Worm (Caenorhabditis elegans) whole organism, young adult: ENCODE results near the gene epn-1.

Experiments used
- B0336.3 ChIP-seq: fragments of 200-800 bp; sonication (Bioruptor generic); IDR thresholded peaks from 2 replicates; pipeline ENCODE4 v1.3.6; 2022; ENCODE audit warnings: missing genetic modification characterization, missing compliant biosample characterization
- K11D2.4 ChIP-seq: fragments of 200-800 bp; sonication (Bioruptor generic); IDR thresholded peaks from 2 replicates; pipeline ENCODE4 v1.3.6; 2022; ENCODE audit warnings: missing genetic modification reagents, missing genetic modification characterization, missing compliant biosample characterization
- T07F8.4 ChIP-seq: sonication (generic microtip); optimal IDR thresholded peaks from 2 replicates; lab custom pipeline; 2016; ENCODE audit warnings: mild to moderate bottlenecking, missing genetic modification characterization, moderate library complexity, missing compliant biosample characterization
- T26A5.8 ChIP-seq: sonication (generic microtip); optimal IDR thresholded peaks from 2 replicates; lab custom pipeline; 2016; ENCODE audit warnings: missing genetic modification characterization, missing compliant biosample characterization
- Y53G8AR.9 ChIP-seq: fragments of 200-800 bp; sonication (Bioruptor generic); conservative IDR thresholded peaks from 2 replicates; pipeline ENCODE4 v1.3.6; 2022; ENCODE audit warnings: missing genetic modification reagents, missing genetic modification characterization, missing compliant biosample characterization
- akir-1 ChIP-seq: fragments of 200-800 bp; sonication (Bioruptor generic); optimal IDR thresholded peaks from 2 replicates; lab custom pipeline; 2018; ENCODE audit warnings: mild to moderate bottlenecking, missing genetic modification characterization, moderate library complexity, missing compliant biosample characterization
- aptf-2 ChIP-seq: fragments of 200-800 bp; sonication (Bioruptor generic); conservative IDR thresholded peaks from 2 replicates; pipeline ENCODE4 v1.3.6; 2022; ENCODE audit warnings: missing genetic modification reagents, missing genetic modification characterization, missing compliant biosample characterization
- attf-5 ChIP-seq: fragments of 200-800 bp; sonication (Bioruptor generic); optimal IDR thresholded peaks from 2 replicates; lab custom pipeline; 2018; ENCODE audit warnings: mild to moderate bottlenecking, missing genetic modification characterization, missing compliant biosample characterization
- cebp-1 ChIP-seq, 2 experiments: fragments of 200-800 bp in 1 of 2; sonication (Bioruptor generic) in 1 of 2; sonication (generic microtip) in 1 of 2; IDR thresholded peaks in 1 of 2; optimal IDR thresholded peaks in 1 of 2; 2 replicates each; pipeline versions ENCODE4 v1.3.6 to Lab custom; 2017 to 2022; ENCODE audit warnings: missing compliant biosample characterization in 2 of 2, missing genetic modification characterization in 2 of 2, mild to moderate bottlenecking in 1 of 2, missing genetic modification reagents in 1 of 2, moderate library complexity in 1 of 2
- ceh-27 ChIP-seq: fragments of 200-800 bp; sonication (Bioruptor generic); optimal IDR thresholded peaks from 2 replicates; lab custom pipeline; 2018; ENCODE audit warnings: mild to moderate bottlenecking, missing genetic modification characterization, moderate library complexity, missing compliant biosample characterization
- ceh-40 ChIP-seq: fragments of 200-800 bp; sonication (Bioruptor generic); IDR thresholded peaks from 2 replicates; pipeline ENCODE4 v1.3.6; 2022; ENCODE audit warnings: missing genetic modification characterization, missing compliant biosample characterization
- chd-7 ChIP-seq: sonication (generic microtip); optimal IDR thresholded peaks from 2 replicates; lab custom pipeline; 2016; ENCODE audit warnings: mild to moderate bottlenecking, missing genetic modification characterization, moderate library complexity, missing compliant biosample characterization
- dox-1 ChIP-seq: fragments of 200-800 bp; sonication (Bioruptor generic); IDR thresholded peaks from 2 replicates; pipeline ENCODE4 v1.3.6; 2022; ENCODE audit warnings: missing genetic modification reagents, missing genetic modification characterization, missing compliant biosample characterization
- egrh-3 ChIP-seq: fragments of 200-800 bp; sonication (Bioruptor generic); IDR thresholded peaks from 2 replicates; pipeline ENCODE4 v1.3.6; 2022; ENCODE audit warnings: missing genetic modification reagents, missing genetic modification characterization, missing compliant biosample characterization
- hmg-1.2 ChIP-seq: fragments of 200-800 bp; sonication (Bioruptor generic); IDR thresholded peaks from 2 replicates; pipeline ENCODE4 v1.3.6; 2022; ENCODE audit warnings: missing genetic modification reagents, missing genetic modification characterization, missing compliant biosample characterization
- hmg-20 ChIP-seq: fragments of 200-800 bp; sonication (Bioruptor generic); IDR thresholded peaks from 2 replicates; pipeline ENCODE4 v1.3.6; 2022; ENCODE audit warnings: missing genetic modification reagents, missing genetic modification characterization, missing compliant biosample characterization
- lag-1 ChIP-seq: fragments of 200-800 bp; sonication (Bioruptor generic); IDR thresholded peaks from 2 replicates; pipeline ENCODE4 v1.3.6; 2022; ENCODE audit warnings: missing genetic modification reagents, missing genetic modification characterization, missing compliant biosample characterization
- lin-35 ChIP-seq, 3 experiments: fragments of 150-350 bp in 2 of 3; sonication (generic microtip) in 1 of 3; optimal IDR thresholded peaks; 2 replicates each; lab custom pipeline; 2014 to 2018; ENCODE audit warnings: missing biosample characterization in 3 of 3, missing genetic modification characterization in 3 of 3, missing genetic modification reagents in 3 of 3
- lin-40 ChIP-seq: sonication (generic microtip); optimal IDR thresholded peaks from 2 replicates; lab custom pipeline; 2016; ENCODE audit warnings: missing genetic modification characterization, mild to moderate bottlenecking, missing compliant biosample characterization, missing genotype, missing genetic modification reagents
- lin-54 ChIP-seq: fragments of 200-800 bp; sonication (Bioruptor generic); optimal IDR thresholded peaks from 2 replicates; lab custom pipeline; 2018; ENCODE audit warnings: mild to moderate bottlenecking, missing genetic modification characterization, missing compliant biosample characterization
- lir-1 ChIP-seq: fragments of 200-800 bp; sonication (Bioruptor generic); conservative IDR thresholded peaks from 2 replicates; pipeline ENCODE4 v1.3.6; 2022; ENCODE audit warnings: missing genetic modification reagents, missing genetic modification characterization, missing compliant biosample characterization
- madf-10 ChIP-seq: sonication (generic microtip); optimal IDR thresholded peaks from 2 replicates; lab custom pipeline; 2016; ENCODE audit warnings: mild to moderate bottlenecking, missing genetic modification characterization, missing compliant biosample characterization
- madf-3 ChIP-seq: fragments of 200-800 bp; sonication (Bioruptor generic); IDR thresholded peaks from 2 replicates; pipeline ENCODE4 v1.3.6; 2022; ENCODE audit warnings: missing genetic modification reagents, missing genetic modification characterization, missing compliant biosample characterization
- madf-6 ChIP-seq: fragments of 200-800 bp; sonication (Bioruptor generic); IDR thresholded peaks from 2 replicates; pipeline ENCODE4 v1.3.6; 2022; ENCODE audit warnings: missing genetic modification reagents, missing genetic modification characterization, missing compliant biosample characterization
- madf-8 ChIP-seq: fragments of 200-800 bp; sonication (Bioruptor generic); conservative IDR thresholded peaks from 2 replicates; pipeline ENCODE4 v1.3.6; 2022; ENCODE audit warnings: missing genetic modification reagents, missing genetic modification characterization, missing compliant biosample characterization
- nfya-1 ChIP-seq: sonication (generic microtip); optimal IDR thresholded peaks from 2 replicates; lab custom pipeline; 2017; ENCODE audit warnings: antibody characterized with exemption, missing compliant biosample characterization, missing genetic modification characterization, borderline replicate concordance; ENCODE audit not compliant: insufficient read depth
- nfya-2 ChIP-seq: fragments of 200-800 bp; sonication (Bioruptor generic); IDR thresholded peaks from 2 replicates; pipeline ENCODE4 v1.3.6; 2022; ENCODE audit warnings: missing genetic modification reagents, missing genetic modification characterization, missing compliant biosample characterization
- nfyb-1 ChIP-seq: fragments of 200-800 bp; sonication (Bioruptor generic); IDR thresholded peaks from 2 replicates; pipeline ENCODE4 v1.3.6; 2022; ENCODE audit warnings: missing genetic modification reagents, missing genetic modification characterization, missing compliant biosample characterization
- nhr-120 ChIP-seq: fragments of 200-800 bp; sonication (Bioruptor generic); IDR thresholded peaks from 2 replicates; pipeline ENCODE4 v1.3.6; 2022; ENCODE audit warnings: missing genetic modification characterization, missing compliant biosample characterization
- nhr-27 ChIP-seq: fragments of 200-800 bp; sonication (Bioruptor generic); optimal IDR thresholded peaks from 2 replicates; lab custom pipeline; 2018; ENCODE audit warnings: mild to moderate bottlenecking, missing genetic modification characterization, moderate library complexity, missing compliant biosample characterization
- nhr-80 ChIP-seq: sonication (generic microtip); optimal IDR thresholded peaks from 2 replicates; lab custom pipeline; 2016; ENCODE audit warnings: missing genetic modification characterization, missing compliant biosample characterization
- pbrm-1 ChIP-seq: fragments of 200-800 bp; sonication (Bioruptor generic); IDR thresholded peaks from 2 replicates; pipeline ENCODE4 v1.3.6; 2022; ENCODE audit warnings: missing genetic modification reagents, missing genetic modification characterization, missing compliant biosample characterization
- pha-4 ChIP-seq: fragments of 150-350 bp; sonication (generic microtip); optimal IDR thresholded peaks from 2 replicates; lab custom pipeline; 2014; ENCODE audit warnings: missing biosample characterization, missing genetic modification reagents, missing genetic modification characterization
- rec-8 ChIP-seq, 2 experiments: sonication (generic microtip); optimal IDR thresholded peaks; 2 replicates each; lab custom pipeline; 2016; ENCODE audit warnings: mild to moderate bottlenecking in 2 of 2, missing genetic modification characterization in 2 of 2, missing genetic modification reagents in 2 of 2, missing genotype in 2 of 2, missing biosample characterization in 1 of 2, missing compliant biosample characterization in 1 of 2, moderate library complexity in 1 of 2
- repo-1 ChIP-seq: sonication (generic microtip); optimal IDR thresholded peaks from 2 replicates; lab custom pipeline; 2017; ENCODE audit warnings: mild to moderate bottlenecking, missing genetic modification characterization, missing compliant biosample characterization
- sdz-38 ChIP-seq: sonication (generic microtip); optimal IDR thresholded peaks from 2 replicates; lab custom pipeline; 2016; ENCODE audit warnings: missing genotype, missing genetic modification characterization, missing compliant biosample characterization
- sea-2 ChIP-seq: fragments of 200-800 bp; sonication (Bioruptor generic); IDR thresholded peaks from 2 replicates; pipeline ENCODE4 v1.3.6; 2022; ENCODE audit warnings: missing genetic modification characterization, missing compliant biosample characterization
- snpc-1.1 ChIP-seq: sonication (generic microtip); optimal IDR thresholded peaks from 2 replicates; lab custom pipeline; 2017; ENCODE audit warnings: missing genetic modification characterization, mild to moderate bottlenecking, missing compliant biosample characterization, antibody characterized with exemption, moderate library complexity, missing genotype, missing genetic modification reagents; ENCODE audit not compliant: insufficient read depth
- snpc-3.4 ChIP-seq: sonication (generic microtip); optimal IDR thresholded peaks from 2 replicates; lab custom pipeline; 2017; ENCODE audit warnings: missing genetic modification characterization, mild to moderate bottlenecking, missing compliant biosample characterization, antibody characterized with exemption, moderate library complexity, missing genotype, missing genetic modification reagents
- snpc-4 ChIP-seq, 5 experiments: fragments of 150-350 bp in 1 of 5; sonication (generic microtip) in 4 of 5; optimal IDR thresholded peaks; 2 replicates each; lab custom pipeline; 2014 to 2018; ENCODE audit warnings: missing genetic modification characterization in 5 of 5, missing biosample characterization in 3 of 5, antibody characterized with exemption in 2 of 5, mild to moderate bottlenecking in 2 of 5, missing compliant biosample characterization in 2 of 5, missing genotype in 2 of 5, moderate library complexity in 2 of 5, missing genetic modification reagents in 1 of 5
- somi-1 ChIP-seq: fragments of 200-800 bp; sonication (Bioruptor generic); optimal IDR thresholded peaks from 2 replicates; lab custom pipeline; 2018; ENCODE audit warnings: mild to moderate bottlenecking, missing genetic modification characterization, missing compliant biosample characterization
- tlf-1 ChIP-seq: fragments of 200-800 bp; sonication (Bioruptor generic); optimal IDR thresholded peaks from 2 replicates; lab custom pipeline; 2018; ENCODE audit warnings: mild to moderate bottlenecking, missing genetic modification characterization, missing compliant biosample characterization
- unc-62 ChIP-seq: fragments of 150-350 bp; optimal IDR thresholded peaks from 2 replicates; lab custom pipeline; 2014; ENCODE audit warnings: missing biosample characterization, missing genetic modification reagents, missing genetic modification characterization
- zfh-2 ChIP-seq: fragments of 200-800 bp; sonication (Bioruptor generic); conservative IDR thresholded peaks from 2 replicates; pipeline ENCODE4 v1.3.6; 2022; ENCODE audit warnings: missing genetic modification reagents, missing genetic modification characterization, missing compliant biosample characterization
- zim-3 ChIP-seq: sonication (generic microtip); optimal IDR thresholded peaks from 2 replicates; lab custom pipeline; 2017; ENCODE audit warnings: mild to moderate bottlenecking, missing genetic modification characterization, moderate library complexity, missing compliant biosample characterization
- ztf-25 ChIP-seq: fragments of 200-800 bp; sonication (Bioruptor generic); IDR thresholded peaks from 2 replicates; pipeline ENCODE4 v1.3.6; 2022; ENCODE audit warnings: missing genetic modification reagents, missing genetic modification characterization, missing compliant biosample characterization

epn-1 gene

ce11 chrX:14816717-14817116, 1.6 kb downstream of the epn-1 start:
- TF ChIP-seq lin-54 (GFP tag; lab: Kevin White, UChicago): peak; percentile 19
- no peak for TF ChIP-seq madf-10 (tag; lab: Kevin White, UChicago)
- no peak for TF ChIP-seq repo-1 (tag; lab: Kevin White, UChicago)
- TF ChIP-seq hmg-20 (GFP tag; lab: Robert Waterston, UW): no peak
- TF ChIP-seq chd-7 (tag; lab: Kevin White, UChicago): no peak
- TF ChIP-seq cebp-1 (GFP tag; IDR thresholded peaks at IDR 0.05; lab: Robert Waterston, UW): no peak
- TF ChIP-seq cebp-1 (tag; optimal IDR thresholded peaks at IDR 0.05; lab: Kevin White, UChicago): peak; percentile 32
- no peak for TF ChIP-seq madf-8
- TF ChIP-seq aptf-2 (GFP tag; lab: Robert Waterston, UW): no peak
- no peak for TF ChIP-seq lin-35 (GFP tag; optimal IDR thresholded peaks at IDR 0.05; lab: Kevin White, UChicago)
- TF ChIP-seq T26A5.8 (tag; lab: Kevin White, UChicago): no peak
- no peak for TF ChIP-seq T07F8.4 (tag; lab: Kevin White, UChicago)
- TF ChIP-seq nfya-2 (GFP tag; lab: Robert Waterston, UW): no peak
- TF ChIP-seq lir-1 (GFP tag; lab: Robert Waterston, UW): peak; percentile 13; the same call in 1 of the 2 replicates
- TF ChIP-seq zfh-2 (GFP tag; lab: Robert Waterston, UW): no peak
- TF ChIP-seq K11D2.4: peak; percentile 34; the same call in 1 of the 2 replicates
- TF ChIP-seq lag-1 (GFP tag; lab: Robert Waterston, UW): 0 out of 2 replicates have a peak, but pooled peaks have one; percentile 38
- no peak for TF ChIP-seq nfya-1 (tag; lab: Kevin White, UChicago)
- TF ChIP-seq ztf-25 (GFP tag; lab: Robert Waterston, UW): no peak
- no peak for TF ChIP-seq sdz-38 (tag; lab: Kevin White, UChicago)
- TF ChIP-seq nhr-80: peak; percentile 83
- TF ChIP-seq rec-8 (tag; optimal IDR thresholded peaks at IDR 0.05; lab: Kevin White, UChicago): no peak
- TF ChIP-seq dox-1 (GFP tag; lab: Robert Waterston, UW): peak; percentile 36; the same call in 1 of the 2 replicates
- TF ChIP-seq egrh-3: no peak
- peak; percentile 7 for TF ChIP-seq attf-5 (GFP tag; lab: Kevin White, UChicago)
- TF ChIP-seq sea-2: 0 out of 2 replicates have a peak, but pooled peaks have one; percentile 27
- no peak for TF ChIP-seq pha-4 (tag; lab: Kevin White, UChicago)
- TF ChIP-seq nhr-27 (tag; lab: Kevin White, UChicago): no peak
- peak; percentile 26 for TF ChIP-seq tlf-1 (GFP tag; lab: Kevin White, UChicago)
- TF ChIP-seq somi-1 (GFP tag; lab: Kevin White, UChicago): no peak
- no peak for TF ChIP-seq snpc-4 (GFP tag; optimal IDR thresholded peaks at IDR 0.05; lab: Kevin White, UChicago)
- no peak for TF ChIP-seq snpc-4 (tag; optimal IDR thresholded peaks at IDR 0.05; lab: Kevin White, UChicago)
- TF ChIP-seq hmg-1.2 (GFP tag; lab: Robert Waterston, UW): no peak

ce11 chrX:14815412-14815811, 2.9 kb downstream of the epn-1 start:
- TF ChIP-seq nfyb-1 (GFP tag; lab: Robert Waterston, UW) (peak; percentile 54; the same call in 1 of the 2 replicates), akir-1 (GFP tag; lab: Kevin White, UChicago) (no peak), pbrm-1 (GFP tag; lab: Robert Waterston, UW) (0 out of 2 replicates have a peak, but pooled peaks have one; percentile 18), nhr-120 (GFP tag; lab: Robert Waterston, UW) (no peak), snpc-3.4 (tag; lab: Kevin White, UChicago) (no peak), snpc-1.1 (tag; lab: Kevin White, UChicago) (no peak), B0336.3 (GFP tag; lab: Robert Waterston, UW) (peak; percentile 46; the same call in 1 of the 2 replicates), ceh-27 (GFP tag; lab: Kevin White, UChicago) (no peak), repo-1 (tag; lab: Kevin White, UChicago) (peak; percentile 44), madf-3 (GFP tag; lab: Robert Waterston, UW) (0 out of 2 replicates have a peak, but pooled peaks have one; percentile 13), lin-40 (tag; lab: Kevin White, UChicago) (peak; percentile 4), Y53G8AR.9 (0 out of 2 replicates have a peak, but pooled peaks have one; percentile 13), unc-62 (GFP tag; lab: Kevin White, UChicago) (no peak), zim-3 (tag; lab: Kevin White, UChicago) (peak; percentile 23), madf-6 (GFP tag; lab: Robert Waterston, UW) (peak; percentile 33), ceh-40 (GFP tag; lab: Robert Waterston, UW) (no peak), cebp-1 (GFP tag; IDR thresholded peaks at IDR 0.05; lab: Robert Waterston, UW) (no peak), cebp-1 (tag; optimal IDR thresholded peaks at IDR 0.05; lab: Kevin White, UChicago) (peak; percentile 63)
